Fruit fly (Drosophila melanogaster): ENCODE measurements around the gene bcn92.

Gene bcn92

DNA sequence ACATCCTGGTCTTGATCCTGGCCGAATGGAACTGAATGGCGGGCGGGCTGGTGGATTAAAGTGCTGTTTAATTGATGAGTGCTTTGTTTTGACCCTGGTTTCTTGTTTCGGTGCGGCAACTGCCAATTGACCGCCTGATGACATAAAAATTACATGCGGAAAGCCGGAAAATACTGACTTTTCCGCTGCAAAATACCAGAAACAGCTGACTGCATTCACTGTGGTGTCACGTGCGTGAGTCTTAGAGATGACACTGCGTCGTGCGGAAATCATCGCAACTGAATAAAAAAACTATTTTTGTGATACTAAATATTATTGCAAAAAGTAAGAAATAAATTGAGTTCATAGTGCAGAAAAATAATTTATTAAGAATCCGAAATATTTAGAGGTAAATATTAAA, at the start of gene bcn92 (continued):
- TF ChIP-seq Dbx (GFP tag; IDR thresholded peaks at IDR 0.05) (peak; percentile 70), CG16863 (GFP tag; optimal IDR thresholded peaks at IDR 0.05) (no peak), CG7556 (GFP tag; optimal IDR thresholded peaks at IDR 0.05) (no peak), CG17385 (GFP tag; optimal IDR thresholded peaks at IDR 0.05) (peak; percentile 6), mirr (GFP tag; optimal IDR thresholded peaks at IDR 0.05) (no peak), croc (GFP tag; conservative IDR thresholded peaks at IDR 0.05) (no peak), TFAM (GFP tag; optimal IDR thresholded peaks at IDR 0.05) (no peak), grau (tag; optimal IDR thresholded peaks at IDR 0.05) (peak; percentile 57), Camta (GFP tag; optimal IDR thresholded peaks at IDR 0.05) (peak; percentile 45), vnd (GFP tag; IDR thresholded peaks at IDR 0.05; ENCODE audit: partially characterized antibody) (peak; percentile 93), shn (GFP tag; optimal IDR thresholded peaks at IDR 0.05) (peak; percentile 16), bowl (GFP tag; IDR thresholded peaks at IDR 0.05) (no peak), CG14014 (GFP tag; IDR thresholded peaks at IDR 0.05) (peak; percentile 60; the same call in 1 of the 2 replicates), ato (GFP tag; IDR thresholded peaks at IDR 0.05; ENCODE audit: partially characterized antibody) (peak; percentile 87), CHES-1-like (GFP tag; optimal IDR thresholded peaks at IDR 0.05) (peak; percentile 29), pho (GFP tag; optimal IDR thresholded peaks at IDR 0.05) (peak; percentile 35), CG18599 (GFP tag; optimal IDR thresholded peaks at IDR 0.05) (peak; percentile 18), sna (GFP tag; IDR thresholded peaks at IDR 0.05; ENCODE audit: partially characterized antibody) (peak; percentile 93), CG13624 (GFP tag; optimal IDR thresholded peaks at IDR 0.05) (peak; percentile 58), esg (GFP tag; conservative IDR thresholded peaks at IDR 0.05) (no peak), gcm2 (GFP tag; optimal IDR thresholded peaks at IDR 0.05) (no peak), CG18011 (GFP tag; optimal IDR thresholded peaks at IDR 0.05) (no peak), Dref (GFP tag; IDR thresholded peaks at IDR 0.05) (peak; percentile 32; the same call in 1 of the 2 replicates), CG1647 (GFP tag; optimal IDR thresholded peaks at IDR 0.05) (peak; percentile 26), Aef1 (GFP tag; IDR thresholded peaks at IDR 0.05) (no peak), CG6791 (GFP tag; IDR thresholded peaks at IDR 0.05; ENCODE audit: partially characterized antibody) (peak; percentile 95), Nf-YB (GFP tag; optimal IDR thresholded peaks at IDR 0.05) (peak; percentile 8), Oaz (GFP tag; IDR thresholded peaks at IDR 0.05) (no peak), Eip74EF (GFP tag; optimal IDR thresholded peaks at IDR 0.05) (no peak), HmgD (GFP tag; optimal IDR thresholded peaks at IDR 0.05) (no peak), Dip3 (GFP tag; optimal IDR thresholded peaks at IDR 0.05) (peak; percentile 23), CG33213 (GFP tag; optimal IDR thresholded peaks at IDR 0.05) (peak; percentile 11), CG2199 (GFP tag; IDR thresholded peaks at IDR 0.05) (no peak), insv (GFP tag; optimal IDR thresholded peaks at IDR 0.05) (peak in 1 of 2 experiments; percentile 84), CG11560 (tag; IDR thresholded peaks at IDR 0.05) (no peak), BEAF-32 (GFP tag; optimal IDR thresholded peaks at IDR 0.05) (peak; percentile 90), mld (GFP tag; IDR thresholded peaks at IDR 0.05; ENCODE audit: partially characterized antibody) (peak; percentile 86; the same call in 2 of the 3 replicates), bcd (GFP tag; optimal IDR thresholded peaks at IDR 0.05) (no peak), CG9727 (GFP tag; optimal IDR thresholded peaks at IDR 0.05) (peak; percentile 27), Drgx (GFP tag; IDR thresholded peaks at IDR 0.05) (0 out of 2 replicates have a peak, but pooled peaks have one; percentile 8), tna (GFP tag; IDR thresholded peaks at IDR 0.05; ENCODE audit: partially characterized antibody) (peak; percentile 85), tio (GFP tag; optimal IDR thresholded peaks at IDR 0.05) (no peak), bsh (GFP tag; optimal IDR thresholded peaks at IDR 0.05) (peak in 1 of 2 experiments; percentile 16), ci (GFP tag; IDR thresholded peaks at IDR 0.05) (peak; percentile 35; the same call in 1 of the 3 replicates), gcm (GFP tag; optimal IDR thresholded peaks at IDR 0.05) (no peak), CG10274 (GFP tag; optimal IDR thresholded peaks at IDR 0.05) (no peak), Dek (tag; optimal IDR thresholded peaks at IDR 0.05) (peak; percentile 16), gfzf (GFP tag; optimal IDR thresholded peaks at IDR 0.05) (peak; percentile 69), unpg (GFP tag; optimal IDR thresholded peaks at IDR 0.05) (peak; percentile 8), slbo (GFP tag; IDR thresholded peaks at IDR 0.05) (peak; percentile 76)

Measured in whole organism, embryonic.